Fruit fly (Drosophila melanogaster) whole organism, adult: ENCODE data around the gene CG14787.
A peak's percentile ranks its signal among the peaks of the same experiment; 100 is the strongest.

Source experiments
- CG11617 ChIP-seq: fragments of 200-800 bp; sonication (Bioruptor generic); optimal IDR thresholded peaks from 2 replicates; lab custom pipeline; 2017; ENCODE audit warnings: mild to moderate bottlenecking, missing biosample characterization, missing genetic modification reagents, missing genetic modification characterization
- CG12768 ChIP-seq: fragments of 200-800 bp; sonication (Bioruptor generic); optimal IDR thresholded peaks from 2 replicates; lab custom pipeline; 2017; ENCODE audit warnings: missing biosample characterization, missing genetic modification characterization, mild to moderate bottlenecking, moderate library complexity, missing genetic modification reagents
- CG14711 ChIP-seq: fragments of 200-800 bp; sonication (Bioruptor generic); optimal IDR thresholded peaks from 2 replicates; lab custom pipeline; 2018; ENCODE audit warnings: missing biosample characterization, mild to moderate bottlenecking, missing genetic modification characterization, moderate library complexity
- CG1620 ChIP-seq: fragments of 200-800 bp; sonication (Bioruptor generic); optimal IDR thresholded peaks from 2 replicates; lab custom pipeline; 2016; ENCODE audit warnings: missing biosample characterization, missing genetic modification characterization
- CG33017 ChIP-seq: fragments of 200-800 bp; sonication (Bioruptor generic); optimal IDR thresholded peaks from 2 replicates; lab custom pipeline; 2018; ENCODE audit warnings: missing biosample characterization, mild to moderate bottlenecking, missing genetic modification characterization, moderate library complexity
- CG5204 ChIP-seq: fragments of 200-800 bp; sonication (Bioruptor generic); optimal IDR thresholded peaks from 2 replicates; lab custom pipeline; 2016; ENCODE audit warnings: missing biosample characterization, missing genetic modification characterization
- CG7045 ChIP-seq: fragments of 200-800 bp; sonication (Bioruptor generic); optimal IDR thresholded peaks from 2 replicates; lab custom pipeline; 2017; ENCODE audit warnings: missing biosample characterization, mild to moderate bottlenecking, missing genetic modification characterization
- CG7101 ChIP-seq: fragments of 200-800 bp; sonication (Bioruptor generic); optimal IDR thresholded peaks from 2 replicates; lab custom pipeline; 2018; ENCODE audit warnings: missing biosample characterization, mild to moderate bottlenecking, missing genetic modification characterization, moderate library complexity
- Clk ChIP-seq: fragments of 200-800 bp; sonication (Bioruptor generic); optimal IDR thresholded peaks from 2 replicates; lab custom pipeline; 2017; ENCODE audit warnings: missing biosample characterization, missing genetic modification characterization
- Crg-1 ChIP-seq: fragments of 200-800 bp; sonication (Bioruptor generic); optimal IDR thresholded peaks from 2 replicates; lab custom pipeline; 2016; ENCODE audit warnings: missing biosample characterization, missing genetic modification characterization
- Hr96 ChIP-seq: fragments of 200-800 bp; sonication (Bioruptor generic); optimal IDR thresholded peaks from 2 replicates; lab custom pipeline; 2016; ENCODE audit warnings: missing biosample characterization, missing genetic modification characterization
- Mnt ChIP-seq: fragments of 200-800 bp; sonication (Bioruptor generic); optimal IDR thresholded peaks from 2 replicates; lab custom pipeline; 2016; ENCODE audit warnings: missing biosample characterization, mild to moderate bottlenecking, missing genetic modification characterization
- bab1 ChIP-seq: fragments of 200-800 bp; sonication (Bioruptor generic); optimal IDR thresholded peaks from 3 replicates; lab custom pipeline; 2019; ENCODE audit warnings: missing biosample characterization, mild to moderate bottlenecking, missing genetic modification characterization, moderate library complexity
- cic ChIP-seq: fragments of 200-800 bp; sonication (Bioruptor generic); optimal IDR thresholded peaks from 2 replicates; lab custom pipeline; 2017; ENCODE audit warnings: missing biosample characterization, mild to moderate bottlenecking, missing genetic modification characterization, moderate library complexity
- cnc ChIP-seq, 2 experiments: fragments of >200 bp; optimal IDR thresholded peaks; 2 replicates each; lab custom pipeline; 2017
- kay ChIP-seq: fragments of 200-800 bp; sonication (Bioruptor generic); peaks from one replicate; lab custom pipeline; 2016; ENCODE audit warnings: missing biosample characterization, missing genetic modification characterization, borderline replicate concordance
- ovo ChIP-seq: fragments of 200-800 bp; sonication (Bioruptor generic); optimal IDR thresholded peaks from 2 replicates; lab custom pipeline; 2016; ENCODE audit warnings: missing biosample characterization, missing genetic modification characterization
- pad ChIP-seq: fragments of 200-800 bp; sonication (Bioruptor generic); optimal IDR thresholded peaks from 3 replicates; lab custom pipeline; 2017; ENCODE audit warnings: missing biosample characterization, missing genetic modification characterization, mild to moderate bottlenecking, moderate library complexity, missing genetic modification reagents
- tj ChIP-seq: fragments of 200-800 bp; sonication (Bioruptor generic); optimal IDR thresholded peaks from 3 replicates; lab custom pipeline; 2017; ENCODE audit warnings: missing biosample characterization, mild to moderate bottlenecking, missing genetic modification characterization, moderate library complexity
- toe ChIP-seq: fragments of 200-800 bp; sonication (Bioruptor generic); optimal IDR thresholded peaks from 2 replicates; lab custom pipeline; 2016; ENCODE audit warnings: missing biosample characterization, missing genetic modification characterization

The CG14787 gene

dm6 chrX:1456954-1457353 lies 4.5 kb downstream of the CG14787 start, which contains the start of gene CG14785:
CG14785 (minus strand) TSS chrX:1457054.
- TF ChIP-seq CG33017 (tag; lab: Kevin White, UChicago) (no peak), cic (GFP tag; lab: Kevin White, UChicago) (no peak), kay (no peak), Clk (GFP tag; lab: Kevin White, UChicago) (no peak), CG12768 (GFP tag; lab: Kevin White, UChicago) (no peak), bab1 (no peak), Crg-1 (GFP tag; lab: Kevin White, UChicago) (no peak), CG5204 (no peak)

- TF ChIP-seq tj (GFP tag; lab: Kevin White, UChicago) (no peak), ovo (GFP tag; lab: Kevin White, UChicago) (peak; percentile 85), CG12768 (GFP tag; lab: Kevin White, UChicago) (no peak)
These were observed 6.6 kb downstream of the CG14787 start for dm6 chrX:1454837-1455236.

dm6 chrX:1452130-1452529 lies 9.3 kb downstream of the CG14787 start, which contains the start of gene Gr2a:
Gr2a (plus strand) TSS chrX:1452430.
- TF ChIP-seq CG5204: no peak
- TF ChIP-seq CG1620 (GFP tag; lab: Kevin White, UChicago): no peak
- TF ChIP-seq pad (GFP tag; lab: Kevin White, UChicago): no peak
- TF ChIP-seq CG7045 (GFP tag; lab: Kevin White, UChicago): no peak
- no peak for TF ChIP-seq ovo (GFP tag; lab: Kevin White, UChicago)
- no peak for TF ChIP-seq CG14711
- no peak for TF ChIP-seq tj (GFP tag; lab: Kevin White, UChicago)
- no peak for TF ChIP-seq bab1
- TF ChIP-seq CG12768 (GFP tag; lab: Kevin White, UChicago): no peak
- no peak for TF ChIP-seq CG11617
- TF ChIP-seq CG7101 (tag; lab: Kevin White, UChicago): no peak
- no peak for TF ChIP-seq cnc (optimal IDR thresholded peaks at IDR 0.05; lab: Kevin White, UChicago)
- no peak for TF ChIP-seq Mnt (GFP tag; lab: Kevin White, UChicago)
- TF ChIP-seq kay: no peak
- TF ChIP-seq cic (GFP tag; lab: Kevin White, UChicago): no peak
- no peak for TF ChIP-seq CG33017 (tag; lab: Kevin White, UChicago)
- no peak for TF ChIP-seq toe (GFP tag; lab: Kevin White, UChicago)
- no peak for TF ChIP-seq Crg-1 (GFP tag; lab: Kevin White, UChicago)
- TF ChIP-seq Clk (GFP tag; lab: Kevin White, UChicago): no peak
- TF ChIP-seq Hr96 (GFP tag; lab: Kevin White, UChicago): no peak

dm6 chrX:1414269-1414668 lies 47.2 kb downstream of the CG14787 start:
- TF ChIP-seq kay (no peak), CG14711 (no peak), cic (GFP tag; lab: Kevin White, UChicago) (no peak), CG7045 (GFP tag; lab: Kevin White, UChicago) (no peak), tj (GFP tag; lab: Kevin White, UChicago) (no peak), toe (GFP tag; lab: Kevin White, UChicago) (no peak), Hr96 (GFP tag; lab: Kevin White, UChicago) (no peak), CG12768 (GFP tag; lab: Kevin White, UChicago) (no peak), pad (GFP tag; lab: Kevin White, UChicago) (no peak), Crg-1 (GFP tag; lab: Kevin White, UChicago) (no peak)

- TF ChIP-seq toe (GFP tag; lab: Kevin White, UChicago) (no peak), CG1620 (GFP tag; lab: Kevin White, UChicago) (no peak), ovo (GFP tag; lab: Kevin White, UChicago) (no peak), bab1 (no peak), pad (GFP tag; lab: Kevin White, UChicago) (no peak), CG11617 (no peak), Clk (GFP tag; lab: Kevin White, UChicago) (no peak), cnc (optimal IDR thresholded peaks at IDR 0.05; lab: Kevin White, UChicago) (no peak), CG14711 (no peak), Crg-1 (GFP tag; lab: Kevin White, UChicago) (no peak), Hr96 (GFP tag; lab: Kevin White, UChicago) (no peak), CG7045 (GFP tag; lab: Kevin White, UChicago) (no peak), Mnt (GFP tag; lab: Kevin White, UChicago) (no peak), CG5204 (no peak), CG33017 (tag; lab: Kevin White, UChicago) (no peak), CG7101 (tag; lab: Kevin White, UChicago) (no peak), CG12768 (GFP tag; lab: Kevin White, UChicago) (no peak)
These were observed 50.1 kb downstream of the CG14787 start for dm6 chrX:1411225-1411932.
